Fruit fly (Drosophila melanogaster) whole organism, embryonic: ENCODE measurements around the gene Slh.

Source experiments
- CG10979 ChIP-seq: fragments of 200-800 bp; sonication (Bioruptor generic); optimal IDR thresholded peaks from 2 replicates; lab custom pipeline; 2018; ENCODE audit warnings: missing biosample characterization, mild to moderate bottlenecking, missing genetic modification characterization, moderate library complexity
- CG12769 ChIP-seq: fragments of 200-800 bp; sonication (Bioruptor generic); optimal IDR thresholded peaks from 2 replicates; lab custom pipeline; 2019; ENCODE audit warnings: missing biosample characterization, mild to moderate bottlenecking, missing genetic modification characterization, moderate library complexity
- CG14667 ChIP-seq: fragments of 200-800 bp; sonication (Bioruptor generic); IDR thresholded peaks from 2 replicates; pipeline ENCODE4 v1.3.6; 2022; ENCODE audit warnings: missing biosample characterization, missing genetic modification characterization
- CG15479 ChIP-seq: fragments of 200-800 bp; sonication (Bioruptor generic); optimal IDR thresholded peaks from 3 replicates; lab custom pipeline; 2019; ENCODE audit warnings: missing biosample characterization, mild to moderate bottlenecking, missing genetic modification characterization, moderate library complexity
- CG1792 ChIP-seq: fragments of 200-800 bp; sonication (Bioruptor generic); optimal IDR thresholded peaks from 2 replicates; lab custom pipeline; 2016; ENCODE audit warnings: missing biosample characterization, missing genetic modification characterization
- CG18619 ChIP-seq: fragments of 200-800 bp; sonication (Bioruptor generic); optimal IDR thresholded peaks from 3 replicates; lab custom pipeline; 2017; ENCODE audit warnings: missing biosample characterization, mild to moderate bottlenecking, missing genetic modification characterization
- CG2129 ChIP-seq: fragments of 200-800 bp; sonication (Bioruptor generic); IDR thresholded peaks from 2 replicates; pipeline ENCODE4 v1.3.6; 2022; ENCODE audit warnings: missing biosample characterization, missing genetic modification characterization; ENCODE audit not compliant: partially characterized antibody
- CG2199 ChIP-seq: fragments of 200-800 bp; sonication (Bioruptor generic); IDR thresholded peaks from 3 replicates; pipeline ENCODE4 v1.3.6; 2022; ENCODE audit warnings: missing biosample characterization, missing genetic modification characterization
- CG2875 ChIP-seq: fragments of 200-800 bp; sonication (Bioruptor generic); optimal IDR thresholded peaks from 2 replicates; lab custom pipeline; 2017; ENCODE audit warnings: missing biosample characterization, mild to moderate bottlenecking, missing genetic modification characterization, missing genetic modification reagents
- CG34422 ChIP-seq: fragments of 200-800 bp; sonication (Bioruptor generic); IDR thresholded peaks from 3 replicates; pipeline ENCODE4 v1.3.6; 2022; ENCODE audit warnings: missing biosample characterization, missing genetic modification characterization
- CG3838 ChIP-seq: fragments of 200-800 bp; sonication (Bioruptor generic); optimal IDR thresholded peaks from 3 replicates; lab custom pipeline; 2016; ENCODE audit warnings: missing biosample characterization, missing genetic modification characterization
- CG4854 ChIP-seq: fragments of 200-800 bp; sonication (Bioruptor generic); optimal IDR thresholded peaks from 2 replicates; lab custom pipeline; 2016; ENCODE audit warnings: missing biosample characterization, missing genetic modification characterization, inconsistent platforms
- CG6654 ChIP-seq: fragments of 200-800 bp; sonication (Bioruptor generic); optimal IDR thresholded peaks from 2 replicates; lab custom pipeline; 2017; ENCODE audit warnings: missing biosample characterization, mild to moderate bottlenecking, missing genetic modification characterization
- CG7987 ChIP-seq: fragments of 200-800 bp; sonication (Bioruptor generic); optimal IDR thresholded peaks from 2 replicates; lab custom pipeline; 2018; ENCODE audit warnings: missing biosample characterization, mild to moderate bottlenecking, missing genetic modification characterization, moderate library complexity
- Dbx ChIP-seq: fragments of 200-800 bp; sonication (Bioruptor generic); IDR thresholded peaks from 3 replicates; pipeline ENCODE4 v1.3.6; 2022; ENCODE audit warnings: missing biosample characterization, missing genetic modification characterization
- Dfd ChIP-seq, 2 experiments: fragments of >200 bp; optimal IDR thresholded peaks; 2 replicates each; lab custom pipeline; 2017; ENCODE audit warnings: missing biosample characterization in 2 of 2, missing genetic modification characterization in 2 of 2
- Doc3 ChIP-seq: fragments of 200-800 bp; sonication (Bioruptor generic); IDR thresholded peaks from 3 replicates; pipeline ENCODE4 v1.3.6; 2022; ENCODE audit warnings: missing biosample characterization, missing genetic modification characterization; ENCODE audit not compliant: partially characterized antibody
- Dp ChIP-seq: fragments of 200-800 bp; sonication (Bioruptor generic); optimal IDR thresholded peaks from 2 replicates; lab custom pipeline; 2018; ENCODE audit warnings: missing biosample characterization, mild to moderate bottlenecking, missing genetic modification characterization, moderate library complexity
- Drgx ChIP-seq: fragments of 200-800 bp; sonication (Bioruptor generic); IDR thresholded peaks from 2 replicates; pipeline ENCODE4 v1.3.6; 2022; ENCODE audit warnings: missing biosample characterization, missing genetic modification characterization
- E2f2 ChIP-seq: fragments of 200-800 bp; sonication (Bioruptor generic); IDR thresholded peaks from 2 replicates; pipeline ENCODE4 v1.3.6; 2022; ENCODE audit warnings: missing biosample characterization, missing genetic modification characterization
- H2.0 ChIP-seq: fragments of 200-800 bp; sonication (Bioruptor generic); IDR thresholded peaks from 2 replicates; pipeline ENCODE4 v1.3.6; 2022; ENCODE audit warnings: missing biosample characterization, missing genetic modification characterization
- Hr51 ChIP-seq, 2 experiments: fragments of 200-800 bp; sonication (Bioruptor generic); optimal IDR thresholded peaks; 2 replicates in 1 of 2; 3 replicates in 1 of 2; lab custom pipeline; 2016 to 2018; ENCODE audit warnings: missing biosample characterization in 2 of 2, missing genetic modification characterization in 2 of 2, mild to moderate bottlenecking in 1 of 2, moderate library complexity in 1 of 2
- Hsf ChIP-seq: fragments of 200-800 bp; sonication (Bioruptor generic); optimal IDR thresholded peaks from 3 replicates; lab custom pipeline; 2016; ENCODE audit warnings: missing biosample characterization, missing genetic modification characterization
- Kr ChIP-seq: fragments of 200-800 bp; sonication (Bioruptor generic); optimal IDR thresholded peaks from 2 replicates; lab custom pipeline; 2017; ENCODE audit warnings: missing biosample characterization, mild to moderate bottlenecking, missing genetic modification characterization
- MBD-R2 ChIP-seq: fragments of 200-800 bp; sonication (Bioruptor generic); IDR thresholded peaks from 2 replicates; pipeline ENCODE4 v1.3.6; 2022; ENCODE audit warnings: missing biosample characterization, missing genetic modification characterization
- Tbp ChIP-seq: fragments of >200 bp; optimal IDR thresholded peaks from 2 replicates; lab custom pipeline; 2018; ENCODE audit warnings: missing biosample characterization, missing genetic modification characterization
- Usf ChIP-seq: fragments of 200-800 bp; sonication (Bioruptor generic); optimal IDR thresholded peaks from 2 replicates; lab custom pipeline; 2017; ENCODE audit warnings: missing genotype, missing biosample characterization, missing genetic modification characterization
- al ChIP-seq: fragments of 200-800 bp; sonication (Bioruptor generic); IDR thresholded peaks from 2 replicates; pipeline ENCODE4 v1.3.6; 2022; ENCODE audit warnings: missing biosample characterization, missing genetic modification characterization
- ash1 ChIP-seq: fragments of 200-800 bp; sonication (Bioruptor generic); optimal IDR thresholded peaks from 2 replicates; lab custom pipeline; 2018; ENCODE audit warnings: missing biosample characterization, mild to moderate bottlenecking, missing genetic modification characterization
- bab2 ChIP-seq: fragments of 200-800 bp; sonication (Bioruptor generic); optimal IDR thresholded peaks from 2 replicates; lab custom pipeline; 2016; ENCODE audit warnings: missing biosample characterization, missing genetic modification characterization
- bigmax ChIP-seq: fragments of 200-800 bp; sonication (Bioruptor generic); optimal IDR thresholded peaks from 2 replicates; lab custom pipeline; 2018; ENCODE audit warnings: missing biosample characterization, mild to moderate bottlenecking, missing genetic modification characterization
- bowl ChIP-seq: fragments of 200-800 bp; sonication (Bioruptor generic); IDR thresholded peaks from 2 replicates; pipeline ENCODE4 v1.3.6; 2022; ENCODE audit warnings: missing biosample characterization, missing genetic modification characterization
- bsh ChIP-seq, 2 experiments: fragments of 200-800 bp; sonication (Bioruptor generic); optimal IDR thresholded peaks; 2 replicates each; lab custom pipeline; 2017 to 2018; ENCODE audit warnings: mild to moderate bottlenecking in 2 of 2, missing biosample characterization in 2 of 2, missing genetic modification characterization in 2 of 2, moderate library complexity in 1 of 2
- chinmo ChIP-seq: fragments of 200-800 bp; sonication (Bioruptor generic); IDR thresholded peaks from 4 replicates; pipeline ENCODE4 v1.3.6; 2022; ENCODE audit warnings: missing biosample characterization, missing genetic modification characterization; ENCODE audit not compliant: partially characterized antibody
- danr ChIP-seq: fragments of 200-800 bp; sonication (Bioruptor generic); IDR thresholded peaks from 2 replicates; pipeline ENCODE4 v1.3.6; 2022; ENCODE audit warnings: missing biosample characterization, missing genetic modification characterization
- dimm ChIP-seq: fragments of 200-800 bp; sonication (Bioruptor generic); IDR thresholded peaks from 2 replicates; pipeline ENCODE4 v1.3.6; 2022; ENCODE audit warnings: missing biosample characterization, missing genetic modification characterization
- grn ChIP-seq: fragments of 200-800 bp; sonication (Bioruptor generic); optimal IDR thresholded peaks from 3 replicates; lab custom pipeline; 2017; ENCODE audit warnings: missing biosample characterization, missing genetic modification characterization
- hbn ChIP-seq: fragments of 200-800 bp; sonication (Bioruptor generic); IDR thresholded peaks from 2 replicates; pipeline ENCODE4 v1.3.6; 2022; ENCODE audit warnings: missing biosample characterization, missing genetic modification characterization; ENCODE audit not compliant: partially characterized antibody
- lbe ChIP-seq: fragments of 200-800 bp; sonication (Bioruptor generic); optimal IDR thresholded peaks from 2 replicates; lab custom pipeline; 2016; ENCODE audit warnings: missing biosample characterization, mild to moderate bottlenecking, missing genetic modification characterization
- org-1 ChIP-seq: fragments of 200-800 bp; sonication (Bioruptor generic); optimal IDR thresholded peaks from 2 replicates; lab custom pipeline; 2017; ENCODE audit warnings: missing biosample characterization, missing genetic modification characterization
- pfk ChIP-seq: fragments of 200-800 bp; sonication (Bioruptor generic); optimal IDR thresholded peaks from 2 replicates; lab custom pipeline; 2018; ENCODE audit warnings: missing biosample characterization, mild to moderate bottlenecking, missing genetic modification characterization, moderate library complexity
- pita ChIP-seq: fragments of 200-800 bp; sonication (Bioruptor generic); optimal IDR thresholded peaks from 2 replicates; lab custom pipeline; 2017; ENCODE audit warnings: missing biosample characterization, mild to moderate bottlenecking, missing genetic modification characterization
- slp2 ChIP-seq: fragments of 200-800 bp; sonication (Bioruptor generic); optimal IDR thresholded peaks from 2 replicates; lab custom pipeline; 2016; ENCODE audit warnings: missing biosample characterization, missing genetic modification characterization
- sna ChIP-seq: fragments of 200-800 bp; sonication (Bioruptor generic); IDR thresholded peaks from 2 replicates; pipeline ENCODE4 v1.3.6; 2022; ENCODE audit warnings: missing biosample characterization, missing genetic modification characterization; ENCODE audit not compliant: partially characterized antibody
- stwl ChIP-seq: fragments of 200-800 bp; sonication (Bioruptor generic); optimal IDR thresholded peaks from 3 replicates; lab custom pipeline; 2018; ENCODE audit warnings: missing biosample characterization, mild to moderate bottlenecking, missing genetic modification characterization, moderate library complexity
- tin ChIP-seq: fragments of 200-800 bp; sonication (Bioruptor generic); optimal IDR thresholded peaks from 3 replicates; lab custom pipeline; 2016; ENCODE audit warnings: missing biosample characterization, missing genetic modification characterization
- tna ChIP-seq: fragments of 200-800 bp; sonication (Bioruptor generic); IDR thresholded peaks from 2 replicates; pipeline ENCODE4 v1.3.6; 2022; ENCODE audit warnings: missing biosample characterization, missing genetic modification characterization; ENCODE audit not compliant: partially characterized antibody
- twi ChIP-seq: fragments of 200-800 bp; optimal IDR thresholded peaks from 2 replicates; lab custom pipeline; 2019; ENCODE audit warnings: missing biosample characterization, mild to moderate bottlenecking, missing genetic modification characterization, moderate library complexity
- tx ChIP-seq: fragments of 200-800 bp; sonication (Bioruptor generic); optimal IDR thresholded peaks from 2 replicates; lab custom pipeline; 2016; ENCODE audit warnings: missing biosample characterization, missing genetic modification characterization
- wek ChIP-seq: fragments of 200-800 bp; sonication (Bioruptor generic); optimal IDR thresholded peaks from 3 replicates; lab custom pipeline; 2018; ENCODE audit warnings: missing biosample characterization, mild to moderate bottlenecking, missing genetic modification characterization, moderate library complexity

Gene Slh

dm6 chr2L:2494515-2495098 lies 2.1 kb upstream of the Slh start (continued):
- TF ChIP-seq bigmax (GFP tag; lab: Kevin White, UChicago): no peak
- no peak for TF ChIP-seq MBD-R2 (GFP tag; lab: Robert Waterston, UW)
- TF ChIP-seq Dp (GFP tag; lab: Kevin White, UChicago): no peak
- TF ChIP-seq CG2875 (GFP tag; lab: Kevin White, UChicago): peak; percentile 69
- no peak for TF ChIP-seq Hsf (GFP tag; lab: Kevin White, UChicago)
- TF ChIP-seq CG2129 (GFP tag; lab: Robert Waterston, UW): no peak
- TF ChIP-seq tin (GFP tag; lab: Kevin White, UChicago): no peak
- peak; percentile 16 for TF ChIP-seq CG7987 (GFP tag; lab: Kevin White, UChicago)
- TF ChIP-seq tna (GFP tag; lab: Robert Waterston, UW): no peak
- no peak for TF ChIP-seq bowl (GFP tag; lab: Robert Waterston, UW)
- TF ChIP-seq hbn (GFP tag; lab: Robert Waterston, UW): no peak
- TF ChIP-seq tx (GFP tag; lab: Kevin White, UChicago): no peak
- no peak for TF ChIP-seq sna
- TF ChIP-seq CG3838: peak; percentile 42
- TF ChIP-seq Tbp (GFP tag; lab: Kevin White, UChicago): no peak
- no peak for TF ChIP-seq Dbx (GFP tag; lab: Robert Waterston, UW)
- TF ChIP-seq bab2: peak; percentile 18
- TF ChIP-seq chinmo (GFP tag; lab: Robert Waterston, UW): no peak
- no peak for TF ChIP-seq Usf (GFP tag; lab: Kevin White, UChicago)
- no peak for TF ChIP-seq Dfd (GFP tag; optimal IDR thresholded peaks at IDR 0.05; lab: Kevin White, UChicago)
- TF ChIP-seq org-1 (GFP tag; lab: Kevin White, UChicago): peak; percentile 49
- no peak for TF ChIP-seq lbe (GFP tag; lab: Kevin White, UChicago)
- no peak for TF ChIP-seq pita
- TF ChIP-seq CG14667 (GFP tag; lab: Robert Waterston, UW): no peak
- no peak for TF ChIP-seq grn (GFP tag; lab: Kevin White, UChicago)
- no peak for TF ChIP-seq al (GFP tag; lab: Robert Waterston, UW)
- TF ChIP-seq ash1: no peak
- no peak for TF ChIP-seq Kr (GFP tag; lab: Kevin White, UChicago)
- no peak for TF ChIP-seq E2f2 (GFP tag; lab: Robert Waterston, UW)
- no peak for TF ChIP-seq CG2199 (GFP tag; lab: Robert Waterston, UW)
- peak; percentile 21 for TF ChIP-seq pfk (GFP tag; lab: Kevin White, UChicago)
- no peak for TF ChIP-seq Doc3 (GFP tag; lab: Robert Waterston, UW)
- no peak for TF ChIP-seq CG15479
- no peak for TF ChIP-seq H2.0 (GFP tag; lab: Robert Waterston, UW)
- TF ChIP-seq Drgx: no peak
- peak; percentile 29 for TF ChIP-seq CG10979 (tag; lab: Kevin White, UChicago)
- no peak for TF ChIP-seq CG12769 (tag; lab: Kevin White, UChicago)
- peak; percentile 4 for TF ChIP-seq CG4854 (GFP tag; lab: Kevin White, UChicago)
- TF ChIP-seq dimm (GFP tag; lab: Robert Waterston, UW): no peak
- peak; percentile 40 for TF ChIP-seq wek (GFP tag; lab: Kevin White, UChicago)
- no peak for TF ChIP-seq CG1792 (GFP tag; lab: Kevin White, UChicago)
- no peak for TF ChIP-seq Hr51 (GFP tag; optimal IDR thresholded peaks at IDR 0.05; lab: Kevin White, UChicago)
- TF ChIP-seq CG34422: no peak
- no peak for TF ChIP-seq danr (GFP tag; lab: Robert Waterston, UW)
- no peak for TF ChIP-seq CG6654
- TF ChIP-seq bsh (GFP tag; optimal IDR thresholded peaks at IDR 0.05; lab: Kevin White, UChicago): no peak
- TF ChIP-seq twi: no peak
- TF ChIP-seq stwl (tag; lab: Kevin White, UChicago): no peak
- TF ChIP-seq CG18619 (GFP tag; lab: Kevin White, UChicago): peak; percentile 16
- peak; percentile 9 for TF ChIP-seq slp2
